Worm (Caenorhabditis elegans): ENCODE measurements around the gene C25A11.2.

Gene C25A11.2

ce11 chrX:9113829-9114228 is at the start of gene C25A11.2:
TSS of gene C25A11.2 (plus strand) at chrX:9114066.
- TF ChIP-seq him-1 (tag; optimal IDR thresholded peaks at IDR 0.05) (no peak), dao-5 (tag; optimal IDR thresholded peaks at IDR 0.05) (no peak), W03F9.2 (tag; optimal IDR thresholded peaks at IDR 0.05) (no peak)

ce11 chrX:9067230-9067822 is 46.5 kb upstream of the C25A11.2 start:
- TF ChIP-seq him-1 (tag; optimal IDR thresholded peaks at IDR 0.05) (no peak), W03F9.2 (tag; optimal IDR thresholded peaks at IDR 0.05) (no peak), dao-5 (tag; optimal IDR thresholded peaks at IDR 0.05) (no peak)

- TF ChIP-seq dao-5 (tag; optimal IDR thresholded peaks at IDR 0.05) (no peak), W03F9.2 (tag; optimal IDR thresholded peaks at IDR 0.05) (no peak), him-1 (tag; optimal IDR thresholded peaks at IDR 0.05) (no peak)
Measured at ce11 chrX:9068075-9068474, 45.8 kb upstream of the C25A11.2 start.

- no peak for TF ChIP-seq dao-5 (tag; optimal IDR thresholded peaks at IDR 0.05)
Measured at ce11 chrX:9069070-9069469, 44.8 kb upstream of the C25A11.2 start.

ce11 chrX:9074497-9074896 is 39.4 kb upstream of the C25A11.2 start:
- TF ChIP-seq W03F9.2 (tag; optimal IDR thresholded peaks at IDR 0.05) (no peak), him-1 (tag; optimal IDR thresholded peaks at IDR 0.05) (no peak), dao-5 (tag; optimal IDR thresholded peaks at IDR 0.05) (no peak)

- no peak for TF ChIP-seq him-1 (tag; optimal IDR thresholded peaks at IDR 0.05)
Measured at ce11 chrX:9076886-9077285, 37.0 kb upstream of the C25A11.2 start, which contains the start of gene F47E1.1. TSS of gene F47E1.1 (plus strand) at chrX:9077186.

ce11 chrX:9078149-9078548 is 35.7 kb upstream of the C25A11.2 start:
- peak; percentile 14 for TF ChIP-seq W03F9.2 (tag; optimal IDR thresholded peaks at IDR 0.05)
- peak; percentile 40 for TF ChIP-seq dao-5 (tag; optimal IDR thresholded peaks at IDR 0.05)
- TF ChIP-seq him-1 (tag; optimal IDR thresholded peaks at IDR 0.05), result peak; percentile 19

- no peak for TF ChIP-seq dao-5 (tag; optimal IDR thresholded peaks at IDR 0.05)
- no peak for TF ChIP-seq him-1 (tag; optimal IDR thresholded peaks at IDR 0.05)
- TF ChIP-seq W03F9.2 (tag; optimal IDR thresholded peaks at IDR 0.05), result no peak
Measured at ce11 chrX:9081212-9081611, 32.7 kb upstream of the C25A11.2 start.

ce11 chrX:9082646-9083045 is 31.2 kb upstream of the C25A11.2 start, which contains the start of gene ajm-1:
TSS of gene ajm-1 (plus strand) at chrX:9082946.
- TF ChIP-seq dao-5 (tag; optimal IDR thresholded peaks at IDR 0.05) (no peak), him-1 (tag; optimal IDR thresholded peaks at IDR 0.05) (no peak), W03F9.2 (tag; optimal IDR thresholded peaks at IDR 0.05) (no peak)

ce11 chrX:9085864-9086263 is 28.0 kb upstream of the C25A11.2 start:
- TF ChIP-seq him-1 (tag; optimal IDR thresholded peaks at IDR 0.05) (no peak), W03F9.2 (tag; optimal IDR thresholded peaks at IDR 0.05) (no peak), dao-5 (tag; optimal IDR thresholded peaks at IDR 0.05) (no peak)

ce11 chrX:9088620-9089019 is 25.2 kb upstream of the C25A11.2 start:
- TF ChIP-seq dao-5 (tag; optimal IDR thresholded peaks at IDR 0.05) (no peak), W03F9.2 (tag; optimal IDR thresholded peaks at IDR 0.05) (no peak), him-1 (tag; optimal IDR thresholded peaks at IDR 0.05) (no peak)

ce11 chrX:9089536-9089935 is 24.3 kb upstream of the C25A11.2 start:
- TF ChIP-seq dao-5 (tag; optimal IDR thresholded peaks at IDR 0.05) (no peak), W03F9.2 (tag; optimal IDR thresholded peaks at IDR 0.05) (no peak), him-1 (tag; optimal IDR thresholded peaks at IDR 0.05) (no peak)

- peak; percentile 33 for TF ChIP-seq him-1 (tag; optimal IDR thresholded peaks at IDR 0.05)
- TF ChIP-seq dao-5 (tag; optimal IDR thresholded peaks at IDR 0.05), result peak; percentile 35
- no peak for TF ChIP-seq W03F9.2 (tag; optimal IDR thresholded peaks at IDR 0.05)
Measured at ce11 chrX:9091380-9091779, 22.5 kb upstream of the C25A11.2 start.

- TF ChIP-seq dao-5 (tag; optimal IDR thresholded peaks at IDR 0.05) (no peak), him-1 (tag; optimal IDR thresholded peaks at IDR 0.05) (no peak), W03F9.2 (tag; optimal IDR thresholded peaks at IDR 0.05) (no peak)
Measured at ce11 chrX:9091873-9092272, 22.0 kb upstream of the C25A11.2 start.

ce11 chrX:9096861-9097260 is 17.0 kb upstream of the C25A11.2 start:
- TF ChIP-seq him-1 (tag; optimal IDR thresholded peaks at IDR 0.05) (no peak), W03F9.2 (tag; optimal IDR thresholded peaks at IDR 0.05) (no peak), dao-5 (tag; optimal IDR thresholded peaks at IDR 0.05) (no peak)

All from whole organism, L4/young adult.